Fruit fly (Drosophila melanogaster): ENCODE measurements around the gene dec.

DNA sequence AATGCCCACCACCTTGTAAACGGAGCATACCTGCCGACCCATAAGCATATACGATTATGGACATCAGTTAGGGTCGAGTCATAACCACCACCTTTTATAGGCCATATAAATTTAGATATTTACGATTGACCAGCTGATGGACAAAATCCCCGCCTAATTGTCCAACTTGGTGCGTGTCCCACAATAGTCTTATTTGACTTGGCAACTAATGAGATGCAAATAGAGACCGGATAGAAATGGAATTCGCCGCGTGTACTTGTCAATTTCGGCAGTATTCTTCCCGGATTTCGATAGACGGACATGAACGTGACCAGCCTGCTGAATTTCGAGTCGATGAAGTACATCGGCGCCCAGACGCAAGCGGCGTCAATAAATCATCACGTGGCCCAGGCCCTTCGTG is 11.3 kb upstream of the dec start, which contains the start of gene Ir7g:
- TF ChIP-seq usp (GFP tag; optimal IDR thresholded peaks at IDR 0.05): no peak
- TF ChIP-seq psq (optimal IDR thresholded peaks at IDR 0.05): no peak
